Fruit fly (Drosophila melanogaster): ENCODE measurements around the gene CG11601.

- TF ChIP-seq Max (GFP tag; optimal IDR thresholded peaks at IDR 0.05) (peak; percentile 65), Atf-2 (GFP tag; optimal IDR thresholded peaks at IDR 0.05) (no peak), CG7556 (GFP tag; optimal IDR thresholded peaks at IDR 0.05) (no peak)
Measured at dm6 chr2L:273603-274002, 9.5 kb downstream of the CG11601 start, which contains the start of the genes mbm and CG11555.

Data from whole organism, embryonic.